Fruit fly (Drosophila melanogaster) S2 (cell line): Measurements from ENCODE around the gene comt.
A peak's percentile ranks its signal among the peaks of the same experiment; 100 is the strongest.

Source experiments
- CG8478 ChIP-seq: fragments of >200 bp; optimal IDR thresholded peaks from 2 replicates; lab custom pipeline; 2018
- CTCF ChIP-seq, 2 experiments: fragments of >200 bp; optimal IDR thresholded peaks; 2 replicates each; lab custom pipeline; 2018

dm6 chrX:13256967-13257366 is 1.9 kb upstream of the comt start:
- TF ChIP-seq CTCF (optimal IDR thresholded peaks at IDR 0.05; lab: Kevin White, UChicago): peak; percentile 33 to 46
- TF ChIP-seq CG8478 (lab: Kevin White, UChicago): no peak
